ENCODE assay signal across 1 fruit fly cellular context in genomic region chr3L:270760-271500, dm6.
TF ChIP-seq lines count a peak whose summit lies in the region.

Gene miple2, plus strand, starts transcription at chr3L:271200.

TF ChIP-seq in whole organism, embryonic, 481 proteins besides CTCF, POLR2A, EP300 and RAD21 (continued from another document and continues in another):
- no peak for TF ChIP-seq CG5245 (GFP tag; optimal IDR thresholded peaks at IDR 0.05; lab: Kevin White, UChicago)
- no peak for TF ChIP-seq pan (optimal IDR thresholded peaks at IDR 0.05; lab: Kevin White, UChicago)
- TF ChIP-seq pan (GFP tag; optimal IDR thresholded peaks at IDR 0.05 in 1 of 2, IDR thresholded peaks at IDR 0.05 in 1 of 2): no peak
- peak; percentile 22 for TF ChIP-seq CG13123 (GFP tag; optimal IDR thresholded peaks at IDR 0.05; lab: Kevin White, UChicago)
- peak; percentile 63 for TF ChIP-seq lab (GFP tag; optimal IDR thresholded peaks at IDR 0.05; lab: Kevin White, UChicago)
- peak; percentile 26 for TF ChIP-seq CG17359 (tag; optimal IDR thresholded peaks at IDR 0.05; lab: Kevin White, UChicago)
- TF ChIP-seq da (GFP tag; optimal IDR thresholded peaks at IDR 0.05; lab: Kevin White, UChicago): no peak
- TF ChIP-seq Aef1 (GFP tag; IDR thresholded peaks at IDR 0.05; lab: Robert Waterston, UW): no peak
- no peak for TF ChIP-seq Dbx (GFP tag; IDR thresholded peaks at IDR 0.05; lab: Robert Waterston, UW)
- peak; percentile 27 for TF ChIP-seq CG13624 (GFP tag; optimal IDR thresholded peaks at IDR 0.05; lab: Kevin White, UChicago)
- TF ChIP-seq dm (GFP tag; optimal IDR thresholded peaks at IDR 0.05; lab: Kevin White, UChicago): peak; percentile 44
- TF ChIP-seq CG6175 (GFP tag; IDR thresholded peaks at IDR 0.05; lab: Robert Waterston, UW): no peak
- peak; percentile 3 for TF ChIP-seq pho (GFP tag; optimal IDR thresholded peaks at IDR 0.05; lab: Kevin White, UChicago)
- peak; percentile 15 for TF ChIP-seq Camta (GFP tag; optimal IDR thresholded peaks at IDR 0.05; lab: Kevin White, UChicago)
- TF ChIP-seq gce (GFP tag; IDR thresholded peaks at IDR 0.05; lab: Robert Waterston, UW): no peak
- peak; percentile 40 for TF ChIP-seq disco-r (GFP tag; optimal IDR thresholded peaks at IDR 0.05; lab: Kevin White, UChicago)
- TF ChIP-seq HLH54F (GFP tag; optimal IDR thresholded peaks at IDR 0.05; lab: Kevin White, UChicago): peak; percentile 49
- no peak for TF ChIP-seq sna (GFP tag; IDR thresholded peaks at IDR 0.05; lab: Robert Waterston, UW; ENCODE audit: partially characterized antibody)
- TF ChIP-seq CG33557 (GFP tag; optimal IDR thresholded peaks at IDR 0.05; lab: Kevin White, UChicago): peak; percentile 63
- no peak for TF ChIP-seq Oaz (GFP tag; IDR thresholded peaks at IDR 0.05; lab: Robert Waterston, UW)
- TF ChIP-seq Dek (tag; optimal IDR thresholded peaks at IDR 0.05; lab: Kevin White, UChicago): no peak
- TF ChIP-seq CG30020 (tag; optimal IDR thresholded peaks at IDR 0.05; lab: Kevin White, UChicago): peak; percentile 13
- TF ChIP-seq CG10321 (GFP tag; IDR thresholded peaks at IDR 0.05; lab: Robert Waterston, UW): no peak
- no peak for TF ChIP-seq CG12155 (GFP tag; optimal IDR thresholded peaks at IDR 0.05; lab: Kevin White, UChicago)
- TF ChIP-seq CG4404 (GFP tag; IDR thresholded peaks at IDR 0.05; lab: Robert Waterston, UW): no peak
- TF ChIP-seq CrebB (tag; optimal IDR thresholded peaks at IDR 0.05; lab: Kevin White, UChicago): peak; percentile 60
- peak; percentile 35 for TF ChIP-seq Nf-YC (tag; optimal IDR thresholded peaks at IDR 0.05; lab: Kevin White, UChicago)
- 0 out of 2 replicates have a peak, but pooled peaks have one; percentile 12 for TF ChIP-seq lmd (GFP tag; IDR thresholded peaks at IDR 0.05; lab: Robert Waterston, UW)
- no peak for TF ChIP-seq Lpt (GFP tag; optimal IDR thresholded peaks at IDR 0.05; lab: Kevin White, UChicago)
- peak; percentile 26; the same call in 1 of the 3 replicates for TF ChIP-seq CG11695 (GFP tag; IDR thresholded peaks at IDR 0.05; lab: Robert Waterston, UW)
- peak; percentile 13 to 38 for TF ChIP-seq dpn (GFP tag; optimal IDR thresholded peaks at IDR 0.05; lab: Kevin White, UChicago)
- TF ChIP-seq Vsx1 (GFP tag; optimal IDR thresholded peaks at IDR 0.05; lab: Kevin White, UChicago): peak; percentile 70
- peak; percentile 21 for TF ChIP-seq ERR (GFP tag; optimal IDR thresholded peaks at IDR 0.05; lab: Kevin White, UChicago)
- 0 out of 2 replicates have a peak, but pooled peaks have one; percentile 38 for TF ChIP-seq rib (GFP tag; IDR thresholded peaks at IDR 0.05; lab: Robert Waterston, UW)
- no peak for TF ChIP-seq CG17802 (tag; optimal IDR thresholded peaks at IDR 0.05; lab: Kevin White, UChicago)
- TF ChIP-seq twi (tag; optimal IDR thresholded peaks at IDR 0.05; lab: Kevin White, UChicago): peak; percentile 57
- peak; percentile 62 for TF ChIP-seq D19A (tag; optimal IDR thresholded peaks at IDR 0.05; lab: Kevin White, UChicago)
- TF ChIP-seq wdn (GFP tag; IDR thresholded peaks at IDR 0.05; lab: Robert Waterston, UW): no peak
- TF ChIP-seq chn (GFP tag; optimal IDR thresholded peaks at IDR 0.05; lab: Kevin White, UChicago): no peak
- TF ChIP-seq Nf-YB (GFP tag; optimal IDR thresholded peaks at IDR 0.05; lab: Kevin White, UChicago): peak; percentile 26
- TF ChIP-seq chm (GFP tag; IDR thresholded peaks at IDR 0.05; lab: Robert Waterston, UW): 0 out of 2 replicates have a peak, but pooled peaks have one; percentile 39
- peak; percentile 13 for TF ChIP-seq CG12071 (GFP tag; optimal IDR thresholded peaks at IDR 0.05; lab: Kevin White, UChicago)
- peak; percentile 1 for TF ChIP-seq CG3163 (GFP tag; optimal IDR thresholded peaks at IDR 0.05; lab: Kevin White, UChicago)
- peak; percentile 29 for TF ChIP-seq oc (tag; optimal IDR thresholded peaks at IDR 0.05; lab: Kevin White, UChicago)
- TF ChIP-seq Bgb (GFP tag; IDR thresholded peaks at IDR 0.05; lab: Robert Waterston, UW; ENCODE audit: partially characterized antibody): no peak
- no peak for TF ChIP-seq Gsc (GFP tag; IDR thresholded peaks at IDR 0.05; lab: Robert Waterston, UW)
- no peak for TF ChIP-seq CG11247 (GFP tag; IDR thresholded peaks at IDR 0.05; lab: Robert Waterston, UW)
- TF ChIP-seq E2f2 (GFP tag; IDR thresholded peaks at IDR 0.05; lab: Robert Waterston, UW): no peak
- TF ChIP-seq D (optimal IDR thresholded peaks at IDR 0.05; lab: Kevin White, UChicago): no peak
- peak; percentile 67 for TF ChIP-seq D (GFP tag; optimal IDR thresholded peaks at IDR 0.05; lab: Kevin White, UChicago)
- peak; percentile 42 for TF ChIP-seq Max (GFP tag; optimal IDR thresholded peaks at IDR 0.05; lab: Kevin White, UChicago)
- TF ChIP-seq yki (optimal IDR thresholded peaks at IDR 0.05; lab: Kevin White, UChicago): no peak
- peak; percentile 46 for TF ChIP-seq CG7786 (GFP tag; optimal IDR thresholded peaks at IDR 0.05; lab: Kevin White, UChicago)
- TF ChIP-seq dimm (GFP tag; IDR thresholded peaks at IDR 0.05; lab: Robert Waterston, UW): no peak
- TF ChIP-seq Eip74EF (GFP tag; optimal IDR thresholded peaks at IDR 0.05; lab: Kevin White, UChicago): no peak
- no peak for TF ChIP-seq slbo (GFP tag; IDR thresholded peaks at IDR 0.05; lab: Robert Waterston, UW)
- peak; percentile 59 for TF ChIP-seq CG2712 (tag; optimal IDR thresholded peaks at IDR 0.05; lab: Kevin White, UChicago)
- peak; percentile 59 for TF ChIP-seq CG4707 (GFP tag; optimal IDR thresholded peaks at IDR 0.05; lab: Kevin White, UChicago)
- peak; percentile 64 for TF ChIP-seq CG18599 (GFP tag; optimal IDR thresholded peaks at IDR 0.05; lab: Kevin White, UChicago)
- no peak for TF ChIP-seq crol (GFP tag; IDR thresholded peaks at IDR 0.05; lab: Robert Waterston, UW)
- peak; percentile 8 for TF ChIP-seq fd3F (GFP tag; optimal IDR thresholded peaks at IDR 0.05; lab: Kevin White, UChicago)
- no peak for TF ChIP-seq CG1602 (GFP tag; optimal IDR thresholded peaks at IDR 0.05; lab: Kevin White, UChicago)
- 0 out of 2 replicates have a peak, but pooled peaks have one; percentile 9 for TF ChIP-seq Ptx1 (GFP tag; IDR thresholded peaks at IDR 0.05; lab: Robert Waterston, UW)
- TF ChIP-seq CG17328 (GFP tag; IDR thresholded peaks at IDR 0.05; lab: Robert Waterston, UW): 0 out of 2 replicates have a peak, but pooled peaks have one; percentile 12
- peak; percentile 59 for TF ChIP-seq bbx (GFP tag; IDR thresholded peaks at IDR 0.05; lab: Robert Waterston, UW; ENCODE audit: partially characterized antibody)
- TF ChIP-seq salm (tag; optimal IDR thresholded peaks at IDR 0.05; lab: Kevin White, UChicago): no peak
- no peak for TF ChIP-seq CG4617 (GFP tag; optimal IDR thresholded peaks at IDR 0.05; lab: Kevin White, UChicago; ENCODE audit: borderline replicate concordance)
- no peak for TF ChIP-seq Antp (GFP tag; optimal IDR thresholded peaks at IDR 0.05; lab: Kevin White, UChicago)
- no peak for TF ChIP-seq NC2β (GFP tag; optimal IDR thresholded peaks at IDR 0.05; lab: Kevin White, UChicago)
- peak; percentile 45 for TF ChIP-seq nmo (GFP tag; optimal IDR thresholded peaks at IDR 0.05; lab: Kevin White, UChicago)
- TF ChIP-seq pum (GFP tag; optimal IDR thresholded peaks at IDR 0.05; lab: Kevin White, UChicago): peak; percentile 39
- peak; percentile 79 for TF ChIP-seq CG7556 (GFP tag; optimal IDR thresholded peaks at IDR 0.05; lab: Kevin White, UChicago)
- no peak for TF ChIP-seq gem (tag; optimal IDR thresholded peaks at IDR 0.05; lab: Kevin White, UChicago)
- no peak for TF ChIP-seq hkb (optimal IDR thresholded peaks at IDR 0.05; lab: Kevin White, UChicago)
- no peak; the same call in 1 of the 2 replicates for TF ChIP-seq hkb (GFP tag; IDR thresholded peaks at IDR 0.05; lab: Robert Waterston, UW)
- no peak for TF ChIP-seq CG6791 (GFP tag; IDR thresholded peaks at IDR 0.05; lab: Robert Waterston, UW; ENCODE audit: partially characterized antibody)
- TF ChIP-seq pros (GFP tag; optimal IDR thresholded peaks at IDR 0.05; lab: Kevin White, UChicago): peak; percentile 76
- peak; percentile 51; the same call in 2 of the 3 replicates for TF ChIP-seq row (GFP tag; IDR thresholded peaks at IDR 0.05; lab: Robert Waterston, UW)
- TF ChIP-seq pita (GFP tag; optimal IDR thresholded peaks at IDR 0.05; lab: Kevin White, UChicago): no peak
- peak; percentile 20 to 100 for TF ChIP-seq Pdp1 (GFP tag; optimal IDR thresholded peaks at IDR 0.05; lab: Kevin White, UChicago)
- TF ChIP-seq crp (GFP tag; optimal IDR thresholded peaks at IDR 0.05; lab: Kevin White, UChicago): no peak
- no peak for TF ChIP-seq CG16779 (GFP tag; IDR thresholded peaks at IDR 0.05; lab: Robert Waterston, UW)
- peak; percentile 38 for TF ChIP-seq CG9437 (GFP tag; optimal IDR thresholded peaks at IDR 0.05; lab: Kevin White, UChicago)
- no peak for TF ChIP-seq CG10366 (GFP tag; IDR thresholded peaks at IDR 0.05; lab: Robert Waterston, UW)
- TF ChIP-seq Six4 (GFP tag; optimal IDR thresholded peaks at IDR 0.05; lab: Kevin White, UChicago): peak; percentile 48
- peak; percentile 31 for TF ChIP-seq dmrt11E (tag; optimal IDR thresholded peaks at IDR 0.05; lab: Kevin White, UChicago)
- TF ChIP-seq Dip3 (GFP tag; optimal IDR thresholded peaks at IDR 0.05; lab: Kevin White, UChicago): no peak
- TF ChIP-seq CG11093 (GFP tag; IDR thresholded peaks at IDR 0.05; lab: Robert Waterston, UW): no peak
- peak; percentile 42 for TF ChIP-seq CG4424 (GFP tag; optimal IDR thresholded peaks at IDR 0.05; lab: Kevin White, UChicago)
- peak; percentile 92 for TF ChIP-seq sd (tag; optimal IDR thresholded peaks at IDR 0.05; lab: Kevin White, UChicago)
- no peak for TF ChIP-seq Dip2 (GFP tag; IDR thresholded peaks at IDR 0.05; lab: Robert Waterston, UW)
- no peak for TF ChIP-seq CG32772 (GFP tag; IDR thresholded peaks at IDR 0.05; lab: Robert Waterston, UW)
- peak; percentile 40 for TF ChIP-seq CG12744 (GFP tag; optimal IDR thresholded peaks at IDR 0.05; lab: Kevin White, UChicago)
- no peak for TF ChIP-seq BEAF-32 (GFP tag; optimal IDR thresholded peaks at IDR 0.05; lab: Kevin White, UChicago)
- peak; percentile 53 for TF ChIP-seq gro (GFP tag; optimal IDR thresholded peaks at IDR 0.05; lab: Kevin White, UChicago)
- peak; percentile 15 to 16 for TF ChIP-seq chif (GFP tag; optimal IDR thresholded peaks at IDR 0.05; lab: Kevin White, UChicago)
- TF ChIP-seq zen2 (GFP tag; IDR thresholded peaks at IDR 0.05; lab: Robert Waterston, UW; ENCODE audit: partially characterized antibody): no peak
- no peak for TF ChIP-seq Neu2 (GFP tag; optimal IDR thresholded peaks at IDR 0.05; lab: Kevin White, UChicago; ENCODE audit: borderline replicate concordance)
- TF ChIP-seq wek (GFP tag; optimal IDR thresholded peaks at IDR 0.05; lab: Kevin White, UChicago): peak; percentile 73
- TF ChIP-seq CG14710 (tag; optimal IDR thresholded peaks at IDR 0.05; lab: Kevin White, UChicago): peak; percentile 55
- TF ChIP-seq CG7271 (tag; optimal IDR thresholded peaks at IDR 0.05; lab: Kevin White, UChicago): no peak
- peak; percentile 55 for TF ChIP-seq nerfin-1 (tag; optimal IDR thresholded peaks at IDR 0.05; lab: Kevin White, UChicago)
- TF ChIP-seq CG12942 (GFP tag; optimal IDR thresholded peaks at IDR 0.05; lab: Kevin White, UChicago): peak; percentile 21
- TF ChIP-seq Ets65A (GFP tag; lab: Kevin White, UChicago): no peak
- peak; percentile 61 for TF ChIP-seq Asciz (GFP tag; optimal IDR thresholded peaks at IDR 0.05; lab: Kevin White, UChicago)
- TF ChIP-seq luna (GFP tag; optimal IDR thresholded peaks at IDR 0.05; lab: Kevin White, UChicago): peak; percentile 3
- TF ChIP-seq CG9727 (GFP tag; optimal IDR thresholded peaks at IDR 0.05; lab: Kevin White, UChicago): peak; percentile 69
- peak; percentile 36 for TF ChIP-seq CG12236 (GFP tag; optimal IDR thresholded peaks at IDR 0.05; lab: Kevin White, UChicago)
- no peak for TF ChIP-seq CG9609 (GFP tag; optimal IDR thresholded peaks at IDR 0.05; lab: Kevin White, UChicago)
- no peak for TF ChIP-seq CG17186 (GFP tag; optimal IDR thresholded peaks at IDR 0.05; lab: Kevin White, UChicago)
- no peak for TF ChIP-seq tin (GFP tag; optimal IDR thresholded peaks at IDR 0.05; lab: Kevin White, UChicago)
- TF ChIP-seq CG7963 (GFP tag; IDR thresholded peaks at IDR 0.05; lab: Robert Waterston, UW; ENCODE audit: partially characterized antibody): no peak
- peak; percentile 11 for TF ChIP-seq CG18764 (GFP tag; optimal IDR thresholded peaks at IDR 0.05; lab: Kevin White, UChicago)
- no peak for TF ChIP-seq stc (GFP tag; IDR thresholded peaks at IDR 0.05; lab: Robert Waterston, UW)
- peak; percentile 86 for TF ChIP-seq nom (GFP tag; optimal IDR thresholded peaks at IDR 0.05; lab: Kevin White, UChicago)
- no peak for TF ChIP-seq mld (GFP tag; IDR thresholded peaks at IDR 0.05; lab: Robert Waterston, UW; ENCODE audit: partially characterized antibody)
- no peak for TF ChIP-seq CG2889 (GFP tag; IDR thresholded peaks at IDR 0.05; lab: Robert Waterston, UW)
- peak; percentile 56 for TF ChIP-seq CG6683 (GFP tag; optimal IDR thresholded peaks at IDR 0.05; lab: Kevin White, UChicago)
- peak; percentile 31; the same call in 1 of the 2 replicates for TF ChIP-seq Drgx (GFP tag; IDR thresholded peaks at IDR 0.05; lab: Robert Waterston, UW)
- no peak for TF ChIP-seq CG1647 (GFP tag; optimal IDR thresholded peaks at IDR 0.05; lab: Kevin White, UChicago)
- no peak for TF ChIP-seq al (GFP tag; IDR thresholded peaks at IDR 0.05; lab: Robert Waterston, UW)
- TF ChIP-seq CG30403 (GFP tag; optimal IDR thresholded peaks at IDR 0.05; lab: Kevin White, UChicago): peak; percentile 63
- peak; percentile 53 for TF ChIP-seq CG2875 (GFP tag; optimal IDR thresholded peaks at IDR 0.05; lab: Kevin White, UChicago)
- peak; percentile 46 for TF ChIP-seq Lhr (GFP tag; optimal IDR thresholded peaks at IDR 0.05; lab: Kevin White, UChicago)
- no peak for TF ChIP-seq eyg (GFP tag; optimal IDR thresholded peaks at IDR 0.05; lab: Kevin White, UChicago)
- peak; percentile 55 for TF ChIP-seq CG16863 (GFP tag; optimal IDR thresholded peaks at IDR 0.05; lab: Kevin White, UChicago)
- TF ChIP-seq cad (GFP tag; optimal IDR thresholded peaks at IDR 0.05; lab: Kevin White, UChicago): no peak
- TF ChIP-seq shn (GFP tag; optimal IDR thresholded peaks at IDR 0.05; lab: Kevin White, UChicago): peak; percentile 41
- no peak for TF ChIP-seq CG2129 (GFP tag; IDR thresholded peaks at IDR 0.05; lab: Robert Waterston, UW; ENCODE audit: partially characterized antibody)
- TF ChIP-seq TFAM (GFP tag; optimal IDR thresholded peaks at IDR 0.05; lab: Kevin White, UChicago): no peak
- TF ChIP-seq CG32532 (GFP tag; IDR thresholded peaks at IDR 0.05; lab: Robert Waterston, UW): no peak
- TF ChIP-seq kay (GFP tag; optimal IDR thresholded peaks at IDR 0.05; lab: Kevin White, UChicago): peak; percentile 28
- TF ChIP-seq kni (GFP tag; optimal IDR thresholded peaks at IDR 0.05; lab: Kevin White, UChicago): peak; percentile 94
